Worm (Caenorhabditis elegans): ENCODE data around the gene F54E7.9.

- TF ChIP-seq ztf-29 (GFP tag; IDR thresholded peaks at IDR 0.05) (no peak), tab-1 (GFP tag; IDR thresholded peaks at IDR 0.05) (no peak), cog-1 (tag; optimal IDR thresholded peaks at IDR 0.05) (no peak), flt-1 (GFP tag; IDR thresholded peaks at IDR 0.05) (peak; percentile 49; the same call in 1 of the 2 replicates), ref-1 (GFP tag; conservative IDR thresholded peaks at IDR 0.05) (no peak)
These were observed 44.2 kb upstream of the F54E7.9 start for ce11 chrIII:5721888-5722287.

Measured in whole organism, midembryonic.